Worm (Caenorhabditis elegans): ENCODE results near the gene R05G9.5.

The R05G9.5 gene

ce11 chrII:6491187-6491586, 8.9 kb downstream of the R05G9.5 start:
- no peak for TF ChIP-seq lsy-2 (tag; optimal IDR thresholded peaks at IDR 0.05)
- no peak for TF ChIP-seq unc-62 (GFP tag; optimal IDR thresholded peaks at IDR 0.05)
- TF ChIP-seq sma-3 (GFP tag; optimal IDR thresholded peaks at IDR 0.05): no peak
- no peak for TF ChIP-seq ama-1 (optimal IDR thresholded peaks at IDR 0.05)
- no peak for TF ChIP-seq ZK546.5 (tag; optimal IDR thresholded peaks at IDR 0.05)

- no peak for TF ChIP-seq ceh-16 (tag; optimal IDR thresholded peaks at IDR 0.05)
- TF ChIP-seq zag-1 (tag; optimal IDR thresholded peaks at IDR 0.05): no peak
- TF ChIP-seq ceh-82 (tag; optimal IDR thresholded peaks at IDR 0.05): no peak
- no peak for TF ChIP-seq elt-3 (tag; optimal IDR thresholded peaks at IDR 0.05)
- TF ChIP-seq mab-5 (tag; optimal IDR thresholded peaks at IDR 0.05): peak; percentile 7
- TF ChIP-seq nhr-77 (tag; optimal IDR thresholded peaks at IDR 0.05): no peak
- TF ChIP-seq nhr-21 (tag; optimal IDR thresholded peaks at IDR 0.05): peak; percentile 64
- TF ChIP-seq sma-3 (GFP tag; optimal IDR thresholded peaks at IDR 0.05): peak; percentile 72
- peak; percentile 72 for TF ChIP-seq crh-2 (tag; optimal IDR thresholded peaks at IDR 0.05)
- peak; percentile 50 for TF ChIP-seq lin-11 (tag; optimal IDR thresholded peaks at IDR 0.05)
- peak; percentile 62 for TF ChIP-seq ZK546.5 (tag; optimal IDR thresholded peaks at IDR 0.05)
- peak; percentile 96 to 99 for TF ChIP-seq lsy-2 (tag; optimal IDR thresholded peaks at IDR 0.05)
- peak; percentile 87 for TF ChIP-seq unc-55 (GFP tag; optimal IDR thresholded peaks at IDR 0.05)
- peak; percentile 79 for TF ChIP-seq lin-13 (GFP tag; optimal IDR thresholded peaks at IDR 0.05)
- peak; percentile 78 for TF ChIP-seq sma-9 (GFP tag; optimal IDR thresholded peaks at IDR 0.05)
- TF ChIP-seq sma-9 (tag; optimal IDR thresholded peaks at IDR 0.05): no peak
- TF ChIP-seq R02D3.7 (tag; optimal IDR thresholded peaks at IDR 0.05): no peak
- TF ChIP-seq snpc-4 (tag; optimal IDR thresholded peaks at IDR 0.05): peak; percentile 75
- TF ChIP-seq nhr-129 (tag; optimal IDR thresholded peaks at IDR 0.05): peak; percentile 82
- peak; percentile 79 for TF ChIP-seq gmeb-1 (tag; optimal IDR thresholded peaks at IDR 0.05)
- no peak for TF ChIP-seq nhr-12 (tag; optimal IDR thresholded peaks at IDR 0.05)
- peak; percentile 10 for TF ChIP-seq blmp-1 (tag; optimal IDR thresholded peaks at IDR 0.05; ENCODE audit: insufficient read depth)
- TF ChIP-seq mdl-1 (tag; optimal IDR thresholded peaks at IDR 0.05): peak in 1 of 2 experiments; percentile 31
- TF ChIP-seq peb-1 (tag; optimal IDR thresholded peaks at IDR 0.05): no peak
- TF ChIP-seq ztf-1 (GFP tag; conservative IDR thresholded peaks at IDR 0.05): no peak
- TF ChIP-seq egl-27 (tag; optimal IDR thresholded peaks at IDR 0.05): no peak
- no peak for TF ChIP-seq nhr-11 (tag; optimal IDR thresholded peaks at IDR 0.05)
- TF ChIP-seq nhr-25 (tag; optimal IDR thresholded peaks at IDR 0.05): peak; percentile 60
- no peak for TF ChIP-seq ztf-11 (tag; optimal IDR thresholded peaks at IDR 0.05)
- no peak for TF ChIP-seq nhr-10 (tag; optimal IDR thresholded peaks at IDR 0.05)
- no peak for TF ChIP-seq lin-39 (tag; optimal IDR thresholded peaks at IDR 0.05)
- TF ChIP-seq fos-1 (tag; optimal IDR thresholded peaks at IDR 0.05): peak; percentile 71
- TF ChIP-seq sem-4 (tag; optimal IDR thresholded peaks at IDR 0.05): peak; percentile 48
- TF ChIP-seq C34F6.9 (tag; optimal IDR thresholded peaks at IDR 0.05): peak; percentile 91
- peak; percentile 40 for TF ChIP-seq ama-1 (optimal IDR thresholded peaks at IDR 0.05)
- peak; percentile 35 for TF ChIP-seq nhr-6 (tag; optimal IDR thresholded peaks at IDR 0.05)
- no peak for TF ChIP-seq mbf-1 (tag; optimal IDR thresholded peaks at IDR 0.05)
- no peak for TF ChIP-seq dmd-4 (tag; optimal IDR thresholded peaks at IDR 0.05)
- TF ChIP-seq Y55F3AM.14 (GFP tag; optimal IDR thresholded peaks at IDR 0.05): no peak
- no peak for TF ChIP-seq alr-1 (tag; optimal IDR thresholded peaks at IDR 0.05)
- TF ChIP-seq F13H6.1 (tag; optimal IDR thresholded peaks at IDR 0.05): peak; percentile 53
- TF ChIP-seq elt-1 (tag; optimal IDR thresholded peaks at IDR 0.05): no peak
Observed at ce11 chrII:6489711-6490184, 10.3 kb downstream of the R05G9.5 start, which contains the start of the genes snr-3 and rsp-5. Gene snr-3 (minus strand): TSS chrII:6489761. Gene rsp-5 (plus strand): TSS chrII:6490165.

- TF ChIP-seq lsy-2 (tag; optimal IDR thresholded peaks at IDR 0.05) (peak in 1 of 2 experiments; percentile 51), ceh-16 (tag; optimal IDR thresholded peaks at IDR 0.05) (no peak), F13H6.1 (tag; optimal IDR thresholded peaks at IDR 0.05) (peak; percentile 47), elt-1 (tag; optimal IDR thresholded peaks at IDR 0.05) (no peak), nhr-129 (tag; optimal IDR thresholded peaks at IDR 0.05) (peak; percentile 12), nhr-11 (tag; optimal IDR thresholded peaks at IDR 0.05) (no peak), ztf-1 (GFP tag; conservative IDR thresholded peaks at IDR 0.05) (no peak), sma-9 (GFP tag; optimal IDR thresholded peaks at IDR 0.05) (peak; percentile 47), sma-9 (tag; optimal IDR thresholded peaks at IDR 0.05) (no peak), alr-1 (tag; optimal IDR thresholded peaks at IDR 0.05) (no peak), crh-2 (tag; optimal IDR thresholded peaks at IDR 0.05) (peak; percentile 36), fos-1 (tag; optimal IDR thresholded peaks at IDR 0.05) (peak; percentile 66), C34F6.9 (tag; optimal IDR thresholded peaks at IDR 0.05) (no peak), lin-11 (tag; optimal IDR thresholded peaks at IDR 0.05) (no peak), unc-62 (GFP tag; optimal IDR thresholded peaks at IDR 0.05) (no peak), lin-13 (GFP tag; optimal IDR thresholded peaks at IDR 0.05) (no peak), mab-5 (tag; optimal IDR thresholded peaks at IDR 0.05) (peak; percentile 67), mdl-1 (tag; optimal IDR thresholded peaks at IDR 0.05) (no peak), ztf-4 (tag; optimal IDR thresholded peaks at IDR 0.05) (no peak)
Observed at ce11 chrII:6486344-6486743, 13.7 kb downstream of the R05G9.5 start.
